Worm (Caenorhabditis elegans) whole organism, young adult: ENCODE data around the gene C50F4.1.

ENCODE experiments used
- B0336.3 ChIP-seq: fragments of 200-800 bp; sonication (Bioruptor generic); IDR thresholded peaks from 2 replicates; pipeline ENCODE4 v1.3.6; 2022; ENCODE audit warnings: missing genetic modification characterization, missing compliant biosample characterization
- D2030.7 ChIP-seq: fragments of 200-800 bp; sonication (Bioruptor generic); IDR thresholded peaks from 2 replicates; pipeline ENCODE4 v1.3.6; 2022; ENCODE audit warnings: missing genetic modification reagents, missing genetic modification characterization, missing compliant biosample characterization
- F33H1.4 ChIP-seq: fragments of 200-800 bp; sonication (Bioruptor generic); IDR thresholded peaks from 2 replicates; pipeline ENCODE4 v1.3.6; 2022; ENCODE audit warnings: missing genetic modification reagents, missing genetic modification characterization, missing compliant biosample characterization
- F39B2.1 ChIP-seq: fragments of 200-800 bp; sonication (Bioruptor generic); IDR thresholded peaks from 2 replicates; pipeline ENCODE4 v1.3.6; 2022; ENCODE audit warnings: missing genetic modification reagents, missing genetic modification characterization, missing compliant biosample characterization
- K11D2.4 ChIP-seq: fragments of 200-800 bp; sonication (Bioruptor generic); IDR thresholded peaks from 2 replicates; pipeline ENCODE4 v1.3.6; 2022; ENCODE audit warnings: missing genetic modification reagents, missing genetic modification characterization, missing compliant biosample characterization
- K12H6.12 ChIP-seq: fragments of 200-800 bp; sonication (Bioruptor generic); optimal IDR thresholded peaks from 2 replicates; lab custom pipeline; 2018; ENCODE audit warnings: mild to moderate bottlenecking, missing genetic modification characterization, missing compliant biosample characterization
- Y53F4B.3 ChIP-seq: fragments of 200-800 bp; sonication (Bioruptor generic); IDR thresholded peaks from 2 replicates; pipeline ENCODE4 v1.3.6; 2022; ENCODE audit warnings: missing genetic modification reagents, missing genetic modification characterization, missing compliant biosample characterization
- Y56A3A.18 ChIP-seq: fragments of 200-800 bp; sonication (Bioruptor generic); IDR thresholded peaks from 2 replicates; pipeline ENCODE4 v1.3.6; 2022; ENCODE audit warnings: missing genetic modification reagents, missing genetic modification characterization, missing compliant biosample characterization
- Y67H2A.10 ChIP-seq: fragments of 200-800 bp; sonication (Bioruptor generic); conservative IDR thresholded peaks from 2 replicates; pipeline ENCODE4 v1.3.6; 2022; ENCODE audit warnings: missing genetic modification reagents, missing genetic modification characterization, missing compliant biosample characterization
- ZK185.1 ChIP-seq: sonication (generic microtip); optimal IDR thresholded peaks from 2 replicates; lab custom pipeline; 2016; ENCODE audit warnings: mild to moderate bottlenecking, missing genetic modification characterization, missing compliant biosample characterization; ENCODE audit not compliant: poor library complexity, severe bottlenecking
- atf-7 ChIP-seq: sonication (generic microtip); optimal IDR thresholded peaks from 2 replicates; lab custom pipeline; 2017; ENCODE audit warnings: mild to moderate bottlenecking, missing genetic modification characterization, missing compliant biosample characterization
- athp-1 ChIP-seq: sonication (generic microtip); optimal IDR thresholded peaks from 2 replicates; lab custom pipeline; 2017; ENCODE audit warnings: mild to moderate bottlenecking, missing genetic modification characterization, missing compliant biosample characterization
- bed-2 ChIP-seq: fragments of 200-800 bp; sonication (Bioruptor generic); IDR thresholded peaks from 2 replicates; pipeline ENCODE4 v1.3.6; 2022; ENCODE audit warnings: missing genetic modification reagents, missing genetic modification characterization, missing compliant biosample characterization
- cebp-1 ChIP-seq, 2 experiments: fragments of 200-800 bp in 1 of 2; sonication (Bioruptor generic) in 1 of 2; sonication (generic microtip) in 1 of 2; IDR thresholded peaks in 1 of 2; optimal IDR thresholded peaks in 1 of 2; 2 replicates each; pipeline versions ENCODE4 v1.3.6 to Lab custom; 2017 to 2022; ENCODE audit warnings: missing compliant biosample characterization in 2 of 2, missing genetic modification characterization in 2 of 2, mild to moderate bottlenecking in 1 of 2, missing genetic modification reagents in 1 of 2, moderate library complexity in 1 of 2
- ceh-27 ChIP-seq: fragments of 200-800 bp; sonication (Bioruptor generic); optimal IDR thresholded peaks from 2 replicates; lab custom pipeline; 2018; ENCODE audit warnings: mild to moderate bottlenecking, missing genetic modification characterization, moderate library complexity, missing compliant biosample characterization
- ceh-40 ChIP-seq: fragments of 200-800 bp; sonication (Bioruptor generic); IDR thresholded peaks from 2 replicates; pipeline ENCODE4 v1.3.6; 2022; ENCODE audit warnings: missing genetic modification characterization, missing compliant biosample characterization
- chd-7 ChIP-seq: sonication (generic microtip); optimal IDR thresholded peaks from 2 replicates; lab custom pipeline; 2016; ENCODE audit warnings: mild to moderate bottlenecking, missing genetic modification characterization, moderate library complexity, missing compliant biosample characterization
- die-1 ChIP-seq: sonication (generic microtip); optimal IDR thresholded peaks from 2 replicates; lab custom pipeline; 2016; ENCODE audit warnings: missing genotype, mild to moderate bottlenecking, missing genetic modification characterization, missing compliant biosample characterization
- efl-1 ChIP-seq: fragments of 150-350 bp; optimal IDR thresholded peaks from 2 replicates; lab custom pipeline; 2014; ENCODE audit warnings: missing biosample characterization, missing genetic modification reagents, missing genetic modification characterization
- egl-44 ChIP-seq: fragments of 200-800 bp; sonication (Bioruptor generic); IDR thresholded peaks from 2 replicates; pipeline ENCODE4 v1.3.6; 2022; ENCODE audit warnings: missing genetic modification reagents, missing genetic modification characterization, missing compliant biosample characterization
- egrh-3 ChIP-seq: fragments of 200-800 bp; sonication (Bioruptor generic); IDR thresholded peaks from 2 replicates; pipeline ENCODE4 v1.3.6; 2022; ENCODE audit warnings: missing genetic modification reagents, missing genetic modification characterization, missing compliant biosample characterization
- ets-4 ChIP-seq: fragments of 200-800 bp; sonication (Bioruptor generic); optimal IDR thresholded peaks from 2 replicates; lab custom pipeline; 2018; ENCODE audit warnings: mild to moderate bottlenecking, missing genetic modification characterization, missing compliant biosample characterization
- hlh-12 ChIP-seq: sonication (generic microtip); optimal IDR thresholded peaks from 2 replicates; lab custom pipeline; 2016; ENCODE audit warnings: missing genetic modification characterization, missing compliant biosample characterization
- hlh-26 ChIP-seq: fragments of 200-800 bp; sonication (Bioruptor generic); conservative IDR thresholded peaks from 2 replicates; pipeline ENCODE4 v1.3.6; 2022; ENCODE audit warnings: missing genetic modification reagents, missing genetic modification characterization, missing compliant biosample characterization
- hmg-1.2 ChIP-seq: fragments of 200-800 bp; sonication (Bioruptor generic); IDR thresholded peaks from 2 replicates; pipeline ENCODE4 v1.3.6; 2022; ENCODE audit warnings: missing genetic modification reagents, missing genetic modification characterization, missing compliant biosample characterization
- hrde-1 ChIP-seq: sonication (generic microtip); optimal IDR thresholded peaks from 2 replicates; lab custom pipeline; 2016; ENCODE audit warnings: missing genetic modification characterization, mild to moderate bottlenecking, missing compliant biosample characterization, moderate library complexity, missing genotype, missing genetic modification reagents, borderline replicate concordance
- lin-35 ChIP-seq, 3 experiments: fragments of 150-350 bp in 2 of 3; sonication (generic microtip) in 1 of 3; optimal IDR thresholded peaks; 2 replicates each; lab custom pipeline; 2014 to 2018; ENCODE audit warnings: missing biosample characterization in 3 of 3, missing genetic modification characterization in 3 of 3, missing genetic modification reagents in 3 of 3
- lin-40 ChIP-seq: sonication (generic microtip); optimal IDR thresholded peaks from 2 replicates; lab custom pipeline; 2016; ENCODE audit warnings: missing genetic modification characterization, mild to moderate bottlenecking, missing compliant biosample characterization, missing genotype, missing genetic modification reagents
- mcd-1 ChIP-seq: fragments of 200-800 bp; sonication (Bioruptor generic); IDR thresholded peaks from 2 replicates; pipeline ENCODE4 v1.3.6; 2022; ENCODE audit warnings: missing genetic modification reagents, missing genetic modification characterization, missing compliant biosample characterization
- mes-4 ChIP-seq: sonication (generic microtip); optimal IDR thresholded peaks from 2 replicates; lab custom pipeline; 2016; ENCODE audit warnings: missing genotype, missing genetic modification characterization, missing compliant biosample characterization
- mxl-1 ChIP-seq: sonication (generic microtip); optimal IDR thresholded peaks from 2 replicates; lab custom pipeline; 2016; ENCODE audit warnings: missing genetic modification characterization, missing compliant biosample characterization
- nfyb-1 ChIP-seq: fragments of 200-800 bp; sonication (Bioruptor generic); IDR thresholded peaks from 2 replicates; pipeline ENCODE4 v1.3.6; 2022; ENCODE audit warnings: missing genetic modification reagents, missing genetic modification characterization, missing compliant biosample characterization
- nhr-120 ChIP-seq: fragments of 200-800 bp; sonication (Bioruptor generic); IDR thresholded peaks from 2 replicates; pipeline ENCODE4 v1.3.6; 2022; ENCODE audit warnings: missing genetic modification characterization, missing compliant biosample characterization
- pbrm-1 ChIP-seq: fragments of 200-800 bp; sonication (Bioruptor generic); IDR thresholded peaks from 2 replicates; pipeline ENCODE4 v1.3.6; 2022; ENCODE audit warnings: missing genetic modification reagents, missing genetic modification characterization, missing compliant biosample characterization
- rpc-1 ChIP-seq, 2 experiments: fragments of 150-350 bp in 1 of 2; sonication (generic microtip) in 1 of 2; optimal IDR thresholded peaks; 2 replicates each; lab custom pipeline; 2014 to 2018; ENCODE audit warnings: missing biosample characterization in 1 of 2, missing genetic modification characterization in 1 of 2, missing genetic modification reagents in 1 of 2, missing genotype in 1 of 2
- xnd-1 ChIP-seq: sonication (generic microtip); optimal IDR thresholded peaks from 2 replicates; lab custom pipeline; 2016; ENCODE audit warnings: missing genotype, missing genetic modification reagents, missing genetic modification characterization, missing compliant biosample characterization
- zfh-2 ChIP-seq: fragments of 200-800 bp; sonication (Bioruptor generic); conservative IDR thresholded peaks from 2 replicates; pipeline ENCODE4 v1.3.6; 2022; ENCODE audit warnings: missing genetic modification reagents, missing genetic modification characterization, missing compliant biosample characterization

The C50F4.1 gene

ce11 chrV:9561624-9562179, 35.1 kb downstream of the C50F4.1 start, which contains the start of gene rgef-1:
Gene rgef-1 (minus strand): TSS chrV:9561674.
- TF ChIP-seq egl-44 (no peak), F39B2.1 (GFP tag; lab: Robert Waterston, UW) (no peak), hlh-26 (GFP tag; lab: Robert Waterston, UW) (no peak), lin-40 (tag; lab: Kevin White, UChicago) (peak; percentile 39), hmg-1.2 (GFP tag; lab: Robert Waterston, UW) (0 out of 2 replicates have a peak, but pooled peaks have one; percentile 9), hrde-1 (tag; lab: Kevin White, UChicago) (no peak), mcd-1 (peak; percentile 30; the same call in 1 of the 2 replicates), ets-4 (no peak), ceh-40 (GFP tag; lab: Robert Waterston, UW) (no peak), K12H6.12 (peak; percentile 71), pbrm-1 (0 out of 2 replicates have a peak, but pooled peaks have one; percentile 13), nfyb-1 (GFP tag; lab: Robert Waterston, UW) (0 out of 2 replicates have a peak, but pooled peaks have one; percentile 15), lin-35 (GFP tag; optimal IDR thresholded peaks at IDR 0.05; lab: Kevin White, UChicago) (peak in 1 of 3 experiments; percentile 16), zfh-2 (GFP tag; lab: Robert Waterston, UW) (peak; percentile 91), chd-7 (tag; lab: Kevin White, UChicago) (no peak), rpc-1 (optimal IDR thresholded peaks at IDR 0.05; lab: Kevin White, UChicago) (no peak), rpc-1 (tag; optimal IDR thresholded peaks at IDR 0.05; lab: Kevin White, UChicago) (no peak), athp-1 (tag; lab: Kevin White, UChicago) (no peak), K11D2.4 (GFP tag; lab: Robert Waterston, UW) (0 out of 2 replicates have a peak, but pooled peaks have one; percentile 19), ZK185.1 (tag; lab: Kevin White, UChicago) (no peak)
- TF ChIP-seq, all 124 proteins: peak for 9

- TF ChIP-seq atf-7 (tag; lab: Kevin White, UChicago): peak; percentile 7
- no peak for TF ChIP-seq nhr-120 (GFP tag; lab: Robert Waterston, UW)
- TF ChIP-seq, all 124 proteins: peak for 1
These were observed 37.0 kb downstream of the C50F4.1 start for ce11 chrV:9563585-9563984.

- TF ChIP-seq cebp-1 (GFP tag; IDR thresholded peaks at IDR 0.05; lab: Robert Waterston, UW) (no peak), cebp-1 (tag; optimal IDR thresholded peaks at IDR 0.05; lab: Kevin White, UChicago) (no peak), ceh-27 (GFP tag; lab: Kevin White, UChicago) (no peak), die-1 (tag; lab: Kevin White, UChicago) (no peak), bed-2 (no peak), mes-4 (tag; lab: Kevin White, UChicago) (no peak), Y56A3A.18 (GFP tag; lab: Robert Waterston, UW) (no peak), egrh-3 (no peak), D2030.7 (GFP tag; lab: Robert Waterston, UW) (no peak), rpc-1 (optimal IDR thresholded peaks at IDR 0.05; lab: Kevin White, UChicago) (no peak), rpc-1 (tag; optimal IDR thresholded peaks at IDR 0.05; lab: Kevin White, UChicago) (no peak), mxl-1 (tag; lab: Kevin White, UChicago) (no peak), Y67H2A.10 (GFP tag; lab: Robert Waterston, UW) (no peak), hlh-12 (tag; lab: Kevin White, UChicago) (no peak), F33H1.4 (GFP tag; lab: Robert Waterston, UW) (no peak), lin-40 (tag; lab: Kevin White, UChicago) (no peak), B0336.3 (GFP tag; lab: Robert Waterston, UW) (no peak), Y53F4B.3 (GFP tag; lab: Robert Waterston, UW) (no peak), efl-1 (GFP tag; lab: Kevin White, UChicago) (no peak), xnd-1 (tag; lab: Kevin White, UChicago) (no peak)
- TF ChIP-seq, all 124 proteins: peak for 0
These were observed 42.1 kb downstream of the C50F4.1 start, which contains the start of gene F25B3.4 for ce11 chrV:9568707-9569106. Gene F25B3.4 (minus strand): TSS chrV:9568807.
